Worm (Caenorhabditis elegans): ENCODE measurements around the gene fbxb-31.

fbxb-31 gene

ce11 chrII:3661932-3662331 lies 22.8 kb upstream of the fbxb-31 start, which contains the start of gene F19B10.13:
TSS of gene F19B10.13 (plus strand) at chrII:3662274.
- TF ChIP-seq elt-3 (tag; optimal IDR thresholded peaks at IDR 0.05), result peak in 1 of 6 experiments; percentile 9
- no peak for TF ChIP-seq irx-1 (tag; optimal IDR thresholded peaks at IDR 0.05)
- TF ChIP-seq zag-1 (tag; optimal IDR thresholded peaks at IDR 0.05), result no peak
- TF ChIP-seq lin-35 (GFP tag; optimal IDR thresholded peaks at IDR 0.05), result peak in 1 of 2 experiments; percentile 45
- no peak for TF ChIP-seq C16A3.4 (tag; optimal IDR thresholded peaks at IDR 0.05)
- TF ChIP-seq mdl-1 (tag; optimal IDR thresholded peaks at IDR 0.05), result no peak
- peak; percentile 27 for TF ChIP-seq rnt-1 (tag; optimal IDR thresholded peaks at IDR 0.05)
- TF ChIP-seq nhr-90 (tag; optimal IDR thresholded peaks at IDR 0.05; ENCODE audit: poor library complexity), result no peak
- peak; percentile 41 for TF ChIP-seq elt-2 (tag; optimal IDR thresholded peaks at IDR 0.05)
- no peak for TF ChIP-seq unc-130 (tag; optimal IDR thresholded peaks at IDR 0.05)
- no peak for TF ChIP-seq aly-2 (tag; optimal IDR thresholded peaks at IDR 0.05)
- no peak for TF ChIP-seq nhr-71 (tag; optimal IDR thresholded peaks at IDR 0.05)
- peak; percentile 49 for TF ChIP-seq lin-14 (GFP tag; optimal IDR thresholded peaks at IDR 0.05)
- TF ChIP-seq alr-1 (tag; optimal IDR thresholded peaks at IDR 0.05; ENCODE audit: borderline replicate concordance), result no peak
- peak; percentile 20 to 29 for TF ChIP-seq efl-1 (optimal IDR thresholded peaks at IDR 0.05)
- no peak for TF ChIP-seq efl-1 (GFP tag; optimal IDR thresholded peaks at IDR 0.05 in 1 of 2)
- no peak for TF ChIP-seq fos-1 (tag; optimal IDR thresholded peaks at IDR 0.05)
- no peak for TF ChIP-seq dpl-1 (GFP tag; optimal IDR thresholded peaks at IDR 0.05)
- no peak for TF ChIP-seq hlh-4 (tag; optimal IDR thresholded peaks at IDR 0.05)

- TF ChIP-seq swsn-7 (tag; optimal IDR thresholded peaks at IDR 0.05) (no peak), elt-2 (tag; optimal IDR thresholded peaks at IDR 0.05) (no peak), nhr-85 (tag) (no peak), pax-3 (tag; optimal IDR thresholded peaks at IDR 0.05) (no peak), efl-1 (optimal IDR thresholded peaks at IDR 0.05) (no peak), efl-1 (GFP tag; optimal IDR thresholded peaks at IDR 0.05 in 1 of 2) (no peak), hlh-17 (GFP tag; optimal IDR thresholded peaks at IDR 0.05; ENCODE audit: borderline replicate concordance) (no peak), snpc-4 (tag; optimal IDR thresholded peaks at IDR 0.05) (no peak), zip-4 (GFP tag; optimal IDR thresholded peaks at IDR 0.05) (no peak), sup-37 (GFP tag; optimal IDR thresholded peaks at IDR 0.05) (no peak), fos-1 (tag; optimal IDR thresholded peaks at IDR 0.05) (no peak), unc-98 (GFP tag; IDR thresholded peaks at IDR 0.05) (no peak), elt-3 (tag; optimal IDR thresholded peaks at IDR 0.05) (no peak), grh-1 (GFP tag; IDR thresholded peaks at IDR 0.05) (no peak), unc-130 (tag; optimal IDR thresholded peaks at IDR 0.05) (no peak), snu-23 (GFP tag; optimal IDR thresholded peaks at IDR 0.05) (no peak), hpl-2 (GFP tag; optimal IDR thresholded peaks at IDR 0.05) (no peak)
Observed at ce11 chrII:3659776-3660175, 20.6 kb upstream of the fbxb-31 start, which contains the start of gene F19B10.4. TSS of gene F19B10.4 (plus strand) at chrII:3660076.

- TF ChIP-seq efl-1 (optimal IDR thresholded peaks at IDR 0.05) (no peak), efl-1 (GFP tag; optimal IDR thresholded peaks at IDR 0.05 in 1 of 2) (peak in 1 of 2 experiments; percentile 31), snpc-4 (tag; optimal IDR thresholded peaks at IDR 0.05) (no peak), pag-3 (tag; optimal IDR thresholded peaks at IDR 0.05; ENCODE audit: borderline replicate concordance, insufficient read depth) (no peak)
Observed at ce11 chrII:3655378-3655777, 16.2 kb upstream of the fbxb-31 start, which contains the start of gene F19B10.5. TSS of gene F19B10.5 (plus strand) at chrII:3655678.

- no peak for TF ChIP-seq hlh-4 (tag; optimal IDR thresholded peaks at IDR 0.05)
Observed at ce11 chrII:3647111-3647510, 8.0 kb upstream of the fbxb-31 start, which contains the start of gene fbxb-33. TSS of gene fbxb-33 (plus strand) at chrII:3647411.

DNA sequence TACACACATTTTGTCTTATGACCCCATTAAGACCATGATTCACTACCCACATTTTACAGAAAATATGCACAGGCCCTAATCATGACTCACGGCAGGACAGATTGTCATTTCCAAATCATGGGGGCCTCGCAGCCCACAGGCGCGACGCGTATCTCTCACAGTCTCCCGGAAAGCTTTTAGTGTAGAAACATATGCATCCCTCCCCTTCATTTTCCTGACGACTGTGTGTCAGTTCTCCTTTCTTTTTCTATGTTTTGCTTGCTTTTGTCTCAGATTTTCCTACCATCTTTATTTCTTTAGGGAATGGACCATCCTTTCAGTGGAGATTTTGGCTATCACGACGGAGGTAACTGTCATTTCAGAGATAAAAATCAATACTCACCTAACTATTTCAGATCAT lies 2.1 kb upstream of the fbxb-31 start, which contains the start of gene M151.1:
M151.1 (plus strand) TSS at position 301 of the 400 bp plus-strand sequence.
- TF ChIP-seq efl-1 (optimal IDR thresholded peaks at IDR 0.05) (no peak), efl-1 (GFP tag; optimal IDR thresholded peaks at IDR 0.05 in 1 of 2) (peak in 1 of 2 experiments; percentile 47), nhr-85 (tag) (no peak)
